Fruit fly (Drosophila melanogaster): Measurements from ENCODE around the gene Rpt4.

DNA sequence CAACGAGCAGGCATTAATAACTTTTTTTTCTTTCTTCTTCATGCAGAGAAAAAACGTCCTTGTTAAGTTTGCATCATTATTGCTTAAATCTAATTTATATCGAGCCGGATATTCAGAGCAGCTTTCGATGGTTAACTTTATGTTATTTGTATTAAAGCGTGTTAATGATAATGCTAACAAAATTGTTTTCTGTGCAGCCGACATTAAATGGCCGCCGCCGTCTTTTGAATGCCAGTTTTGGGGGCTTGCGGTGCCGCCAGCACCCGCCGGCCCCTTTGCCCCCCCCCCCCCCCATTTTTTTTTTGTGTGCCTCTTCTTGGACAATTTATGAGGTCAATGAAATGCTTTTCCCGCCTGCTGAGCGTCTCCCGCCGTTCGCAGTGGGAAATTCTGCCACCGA, 20.5 kb upstream of the Rpt4 start:
- TF ChIP-seq Hr4 (GFP tag; optimal IDR thresholded peaks at IDR 0.05), result no peak
- no peak for TF ChIP-seq CG16779 (tag; optimal IDR thresholded peaks at IDR 0.05)
- no peak for TF ChIP-seq achi (GFP tag; optimal IDR thresholded peaks at IDR 0.05)

Measured in whole organism, prepupa.